Worm (Caenorhabditis elegans) whole organism, late embryonic: ENCODE measurements around the gene sdz-31.

ENCODE experiments used
- K09A11.1 ChIP-seq: sonication (generic microtip); optimal IDR thresholded peaks from 2 replicates; lab custom pipeline; 2017; ENCODE audit warnings: antibody characterized with exemption, mild to moderate bottlenecking, missing genetic modification characterization, missing compliant biosample characterization; ENCODE audit not compliant: insufficient read depth
- ceh-34 ChIP-seq: sonication (generic microtip); optimal IDR thresholded peaks from 2 replicates; lab custom pipeline; 2016; ENCODE audit warnings: mild to moderate bottlenecking, missing genetic modification characterization, missing compliant biosample characterization
- ceh-45 ChIP-seq: fragments of 200-800 bp; sonication (Bioruptor generic); IDR thresholded peaks from 2 replicates; pipeline ENCODE4 v1.3.6; 2022; ENCODE audit warnings: missing genetic modification reagents, missing genetic modification characterization, missing compliant biosample characterization
- ceh-9 ChIP-seq: sonication (generic microtip); optimal IDR thresholded peaks from 2 replicates; lab custom pipeline; 2016; ENCODE audit warnings: mild to moderate bottlenecking, missing genetic modification characterization, inconsistent platforms, missing compliant biosample characterization
- eyg-1 ChIP-seq: sonication (generic microtip); optimal IDR thresholded peaks from 2 replicates; lab custom pipeline; 2016; ENCODE audit warnings: missing genotype, missing genetic modification characterization, missing compliant biosample characterization
- lin-11 ChIP-seq: fragments of 200-800 bp; sonication (Bioruptor generic); optimal IDR thresholded peaks from 2 replicates; lab custom pipeline; 2018; ENCODE audit warnings: mild to moderate bottlenecking, missing genetic modification characterization, missing compliant biosample characterization
- nhr-232 ChIP-seq: sonication (generic microtip); optimal IDR thresholded peaks from 2 replicates; lab custom pipeline; 2016; ENCODE audit warnings: missing genetic modification characterization, missing compliant biosample characterization
- pqm-1 ChIP-seq: sonication (generic microtip); optimal IDR thresholded peaks from 2 replicates; lab custom pipeline; 2016; ENCODE audit warnings: missing genetic modification characterization, missing compliant biosample characterization
- unc-42 ChIP-seq: sonication (generic microtip); optimal IDR thresholded peaks from 2 replicates; lab custom pipeline; 2016; ENCODE audit warnings: missing genotype, missing genetic modification characterization, missing compliant biosample characterization
- unc-55 ChIP-seq: sonication (generic microtip); optimal IDR thresholded peaks from 2 replicates; lab custom pipeline; 2017; ENCODE audit warnings: missing biosample characterization, missing genetic modification reagents, missing genetic modification characterization
- zip-5 ChIP-seq: sonication (generic microtip); optimal IDR thresholded peaks from 2 replicates; lab custom pipeline; 2016; ENCODE audit warnings: missing genetic modification characterization, missing compliant biosample characterization

DNA sequence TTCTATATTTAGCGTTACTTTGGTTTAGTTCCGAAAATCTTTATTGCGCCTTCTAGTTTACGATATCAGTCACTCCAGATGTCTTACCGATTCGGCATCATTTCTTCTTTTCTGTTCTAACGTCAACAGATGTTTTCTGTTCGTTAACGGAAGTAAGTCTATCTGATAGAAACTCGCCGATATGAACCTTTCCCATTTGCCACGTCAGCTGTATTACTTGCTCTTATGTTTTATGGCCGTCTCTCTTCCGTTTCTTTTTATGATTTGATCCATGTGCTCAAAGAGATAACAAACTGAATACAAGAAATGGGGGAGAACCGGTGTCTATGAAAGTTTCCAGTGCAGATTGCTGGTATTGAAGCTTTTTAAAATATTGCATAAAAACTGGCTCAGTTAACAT lies 563 bp upstream of the sdz-31 start, which contains the start of gene srab-26:
- no peak for TF ChIP-seq eyg-1 (tag; lab: Kevin White, UChicago)
- no peak for TF ChIP-seq unc-55
- no peak for TF ChIP-seq ceh-34 (tag; lab: Kevin White, UChicago)
- no peak for TF ChIP-seq ceh-9 (tag; lab: Kevin White, UChicago)
- TF ChIP-seq K09A11.1 (tag; lab: Kevin White, UChicago): no peak
- TF ChIP-seq ceh-45: no peak
- no peak for TF ChIP-seq pqm-1 (tag; lab: Kevin White, UChicago)
- TF ChIP-seq zip-5 (tag; lab: Kevin White, UChicago): no peak
- TF ChIP-seq nhr-232 (tag; lab: Kevin White, UChicago): no peak
- TF ChIP-seq lin-11: no peak
- TF ChIP-seq unc-42 (tag; lab: Kevin White, UChicago): no peak
